Fruit fly (Drosophila melanogaster) whole organism, pupa: ENCODE results near the gene CG12773.

Source experiments
- CG12605 ChIP-seq: fragments of 200-800 bp; sonication (Bioruptor generic); IDR thresholded peaks from 2 replicates; pipeline ENCODE4 v1.3.6; 2022; ENCODE audit warnings: missing biosample characterization, missing genetic modification characterization
- CG13204 ChIP-seq: fragments of 200-800 bp; sonication (Bioruptor generic); optimal IDR thresholded peaks from 2 replicates; lab custom pipeline; 2018; ENCODE audit warnings: missing biosample characterization, mild to moderate bottlenecking, missing genetic modification characterization, moderate library complexity
- CG14655 ChIP-seq: fragments of 200-800 bp; sonication (Bioruptor generic); optimal IDR thresholded peaks from 3 replicates; lab custom pipeline; 2017; ENCODE audit warnings: mild to moderate bottlenecking, missing biosample characterization, missing genetic modification reagents, missing genetic modification characterization
- CG17806 ChIP-seq: fragments of 200-800 bp; sonication (Bioruptor generic); optimal IDR thresholded peaks from 2 replicates; lab custom pipeline; 2018; ENCODE audit warnings: missing biosample characterization, mild to moderate bottlenecking, missing genetic modification characterization, moderate library complexity
- CG32121 ChIP-seq: fragments of 200-800 bp; sonication (Bioruptor generic); IDR thresholded peaks from 2 replicates; pipeline ENCODE4 v1.3.6; 2022; ENCODE audit warnings: missing biosample characterization, missing genetic modification characterization
- D1 ChIP-seq: fragments of 200-800 bp; sonication (Bioruptor generic); optimal IDR thresholded peaks from 2 replicates; lab custom pipeline; 2018; ENCODE audit warnings: missing biosample characterization, mild to moderate bottlenecking, missing genetic modification characterization, moderate library complexity
- Ets98B ChIP-seq: fragments of 200-800 bp; sonication (Bioruptor generic); IDR thresholded peaks from 2 replicates; pipeline ENCODE4 v1.3.6; 2022; ENCODE audit warnings: missing biosample characterization, missing genetic modification characterization
- gl ChIP-seq: fragments of 200-800 bp; sonication (Bioruptor generic); optimal IDR thresholded peaks from 2 replicates; lab custom pipeline; 2018; ENCODE audit warnings: missing biosample characterization, mild to moderate bottlenecking, missing genetic modification characterization

dm6 chrX:1387149-1387752 lies 33.5 kb upstream of the CG12773 start:
- no peak for TF ChIP-seq CG14655 (GFP tag; lab: Kevin White, UChicago)
- no peak for TF ChIP-seq gl (tag; lab: Kevin White, UChicago)
- no peak for TF ChIP-seq CG13204 (GFP tag; lab: Kevin White, UChicago)
- TF ChIP-seq CG32121 (GFP tag; lab: Robert Waterston, UW): no peak
- no peak for TF ChIP-seq CG17806 (tag; lab: Kevin White, UChicago)
- no peak for TF ChIP-seq CG12605 (GFP tag; lab: Robert Waterston, UW)
- no peak for TF ChIP-seq Ets98B (GFP tag; lab: Robert Waterston, UW)
- TF ChIP-seq D1 (tag; lab: Kevin White, UChicago): no peak
